Fruit fly (Drosophila melanogaster) whole organism, embryonic: Measurements from ENCODE around the gene dod.

Source experiments
- Awh ChIP-seq: fragments of 200-800 bp; sonication (Bioruptor generic); IDR thresholded peaks from 2 replicates; pipeline ENCODE4, ENCODE4 v1.3.6; 2022; ENCODE audit warnings: missing biosample characterization, missing genetic modification characterization
- B-H2 ChIP-seq: fragments of 200-800 bp; sonication (Bioruptor generic); optimal IDR thresholded peaks from 2 replicates; lab custom pipeline; 2018; ENCODE audit warnings: missing biosample characterization, mild to moderate bottlenecking, missing genetic modification characterization
- CG10267 ChIP-seq: fragments of 200-800 bp; sonication (Bioruptor generic); optimal IDR thresholded peaks from 2 replicates; lab custom pipeline; 2018; ENCODE audit warnings: missing biosample characterization, mild to moderate bottlenecking, missing genetic modification characterization, moderate library complexity
- CG10979 ChIP-seq: fragments of 200-800 bp; sonication (Bioruptor generic); optimal IDR thresholded peaks from 2 replicates; lab custom pipeline; 2018; ENCODE audit warnings: missing biosample characterization, mild to moderate bottlenecking, missing genetic modification characterization, moderate library complexity
- CG11456 ChIP-seq: fragments of 200-800 bp; sonication (Bioruptor generic); IDR thresholded peaks from 3 replicates; pipeline ENCODE4 v1.3.6; 2022; ENCODE audit warnings: missing biosample characterization, missing genetic modification characterization
- CG11560 ChIP-seq: fragments of 200-800 bp; sonication (Bioruptor generic); IDR thresholded peaks from 3 replicates; pipeline ENCODE4 v1.3.6; 2022; ENCODE audit warnings: missing biosample characterization, missing genetic modification characterization
- CG12299 ChIP-seq: fragments of 200-800 bp; sonication (Bioruptor generic); optimal IDR thresholded peaks from 2 replicates; lab custom pipeline; 2018; ENCODE audit warnings: missing biosample characterization, mild to moderate bottlenecking, missing genetic modification characterization
- CG12769 ChIP-seq: fragments of 200-800 bp; sonication (Bioruptor generic); optimal IDR thresholded peaks from 2 replicates; lab custom pipeline; 2019; ENCODE audit warnings: missing biosample characterization, mild to moderate bottlenecking, missing genetic modification characterization, moderate library complexity
- CG15514 ChIP-seq: fragments of 200-800 bp; sonication (Bioruptor generic); optimal IDR thresholded peaks from 3 replicates; lab custom pipeline; 2017; ENCODE audit warnings: missing biosample characterization, missing genetic modification characterization, mild to moderate bottlenecking, moderate library complexity, missing genetic modification reagents
- CG16779 ChIP-seq: fragments of 200-800 bp; sonication (Bioruptor generic); IDR thresholded peaks from 2 replicates; pipeline ENCODE4 v1.3.6; 2022; ENCODE audit warnings: missing biosample characterization, missing genetic modification characterization
- CG1832 ChIP-seq: fragments of 200-800 bp; sonication (Bioruptor generic); optimal IDR thresholded peaks from 2 replicates; lab custom pipeline; 2017; ENCODE audit warnings: missing biosample characterization, mild to moderate bottlenecking, missing genetic modification characterization, inconsistent platforms
- CG2712 ChIP-seq: fragments of 200-800 bp; optimal IDR thresholded peaks from 3 replicates; lab custom pipeline; 2019; ENCODE audit warnings: missing biosample characterization, mild to moderate bottlenecking, missing genetic modification characterization, moderate library complexity
- CG3065 ChIP-seq: fragments of 200-800 bp; sonication (Bioruptor generic); optimal IDR thresholded peaks from 2 replicates; lab custom pipeline; 2016; ENCODE audit warnings: missing biosample characterization, missing genetic modification characterization
- CG31388 ChIP-seq: fragments of 200-800 bp; sonication (Bioruptor generic); optimal IDR thresholded peaks from 2 replicates; lab custom pipeline; 2016; ENCODE audit warnings: missing biosample characterization, missing genetic modification characterization
- CG32767 ChIP-seq: fragments of 200-800 bp; sonication (Bioruptor generic); IDR thresholded peaks from 2 replicates; pipeline ENCODE4 v1.3.6; 2022; ENCODE audit warnings: missing biosample characterization, missing genetic modification characterization
- CG4617 ChIP-seq: fragments of 200-800 bp; sonication (Bioruptor generic); optimal IDR thresholded peaks from 3 replicates; lab custom pipeline; 2016; ENCODE audit warnings: missing biosample characterization, missing genetic modification characterization, borderline replicate concordance
- CG6683 ChIP-seq: fragments of 200-800 bp; sonication (Bioruptor generic); optimal IDR thresholded peaks from 2 replicates; lab custom pipeline; 2017; ENCODE audit warnings: missing biosample characterization, mild to moderate bottlenecking, missing genetic modification characterization, missing genetic modification reagents
- CG7839 ChIP-seq: fragments of 200-800 bp; sonication (Bioruptor generic); optimal IDR thresholded peaks from 3 replicates; lab custom pipeline; 2018; ENCODE audit warnings: missing biosample characterization, mild to moderate bottlenecking, missing genetic modification characterization, moderate library complexity
- CG7928 ChIP-seq: fragments of 200-800 bp; sonication (Bioruptor generic); optimal IDR thresholded peaks from 2 replicates; lab custom pipeline; 2017; ENCODE audit warnings: missing biosample characterization, mild to moderate bottlenecking, missing genetic modification characterization
- CG8290 ChIP-seq, 3 experiments: fragments of 200-800 bp; sonication (Bioruptor generic); optimal IDR thresholded peaks; 2 replicates each; lab custom pipeline; 2016 to 2019; ENCODE audit warnings: missing biosample characterization in 3 of 3, missing genetic modification characterization in 3 of 3, mild to moderate bottlenecking in 2 of 3, moderate library complexity in 1 of 3
- CG8944 ChIP-seq: fragments of 200-800 bp; sonication (Bioruptor generic); optimal IDR thresholded peaks from 3 replicates; lab custom pipeline; 2016; ENCODE audit warnings: missing biosample characterization, missing genetic modification characterization
- CTCF ChIP-seq: fragments of 200-800 bp; sonication (Bioruptor generic); optimal IDR thresholded peaks from 2 replicates; lab custom pipeline; 2017; ENCODE audit warnings: missing biosample characterization, mild to moderate bottlenecking, missing genetic modification characterization, moderate library complexity
- CrebB ChIP-seq: fragments of 200-800 bp; sonication (Bioruptor generic); optimal IDR thresholded peaks from 3 replicates; lab custom pipeline; 2018; ENCODE audit warnings: missing biosample characterization, mild to moderate bottlenecking, missing genetic modification characterization
- Gsc ChIP-seq: fragments of 200-800 bp; sonication (Bioruptor generic); IDR thresholded peaks from 2 replicates; pipeline ENCODE4 v1.3.6; 2022; ENCODE audit warnings: missing biosample characterization, missing genetic modification characterization
- Gug ChIP-seq: fragments of 200-800 bp; sonication (Bioruptor generic); IDR thresholded peaks from 4 replicates; pipeline ENCODE4 v1.3.6; 2022; ENCODE audit warnings: missing biosample characterization, missing genetic modification characterization
- HHEX ChIP-seq: fragments of 200-800 bp; sonication (Bioruptor generic); optimal IDR thresholded peaks from 3 replicates; lab custom pipeline; 2017; ENCODE audit warnings: missing biosample characterization, mild to moderate bottlenecking, missing genetic modification characterization, missing genetic modification reagents
- Hey ChIP-seq: fragments of 200-800 bp; sonication (Bioruptor generic); optimal IDR thresholded peaks from 3 replicates; lab custom pipeline; 2018; ENCODE audit warnings: missing biosample characterization, mild to moderate bottlenecking, missing genetic modification characterization
- Hr3 ChIP-seq: fragments of 200-800 bp; sonication (Bioruptor generic); optimal IDR thresholded peaks from 3 replicates; lab custom pipeline; 2016; ENCODE audit warnings: missing biosample characterization, missing genetic modification characterization
- NFAT ChIP-seq: fragments of 200-800 bp; sonication (Bioruptor generic); IDR thresholded peaks from 2 replicates; pipeline ENCODE4 v1.3.6; 2022; ENCODE audit warnings: missing biosample characterization, missing genetic modification characterization
- Neu2 ChIP-seq: fragments of 200-800 bp; sonication (Bioruptor generic); optimal IDR thresholded peaks from 3 replicates; lab custom pipeline; 2016; ENCODE audit warnings: missing biosample characterization, missing genetic modification characterization, borderline replicate concordance
- NfI ChIP-seq: fragments of 200-800 bp; sonication (Bioruptor generic); optimal IDR thresholded peaks from 3 replicates; lab custom pipeline; 2018; ENCODE audit warnings: missing biosample characterization, mild to moderate bottlenecking, missing genetic modification characterization, moderate library complexity
- Oli ChIP-seq: fragments of 200-800 bp; sonication (Bioruptor generic); optimal IDR thresholded peaks from 2 replicates; lab custom pipeline; 2018; ENCODE audit warnings: missing biosample characterization, mild to moderate bottlenecking, missing genetic modification characterization, moderate library complexity
- Tbp ChIP-seq: fragments of >200 bp; optimal IDR thresholded peaks from 2 replicates; lab custom pipeline; 2018; ENCODE audit warnings: missing biosample characterization, missing genetic modification characterization
- cad ChIP-seq: fragments of >200 bp; optimal IDR thresholded peaks from 2 replicates; lab custom pipeline; 2017; ENCODE audit warnings: missing biosample characterization, missing genetic modification characterization
- corto ChIP-seq: fragments of 200-800 bp; sonication (Bioruptor generic); optimal IDR thresholded peaks from 2 replicates; lab custom pipeline; 2016; ENCODE audit warnings: missing biosample characterization, mild to moderate bottlenecking, missing genetic modification characterization, moderate library complexity
- gsb ChIP-seq: fragments of 200-800 bp; sonication (Bioruptor generic); IDR thresholded peaks from 2 replicates; pipeline ENCODE4 v1.3.6; 2022; ENCODE audit warnings: missing biosample characterization, missing genetic modification characterization
- hb ChIP-seq: fragments of 200-800 bp; sonication (Bioruptor generic); IDR thresholded peaks from 3 replicates; pipeline ENCODE4 v1.3.6; 2022; ENCODE audit warnings: missing biosample characterization, missing genetic modification characterization; ENCODE audit not compliant: partially characterized antibody
- knrl ChIP-seq: fragments of 200-800 bp; sonication (Bioruptor generic); IDR thresholded peaks from 3 replicates; pipeline ENCODE4 v1.3.6; 2022; ENCODE audit warnings: missing biosample characterization, missing genetic modification characterization; ENCODE audit not compliant: partially characterized antibody
- lola ChIP-seq, 3 experiments: fragments of >200 bp in 2 of 3; fragments of 200-800 bp in 1 of 3; sonication (Bioruptor generic) in 1 of 3; optimal IDR thresholded peaks; 2 replicates each; lab custom pipeline; 2017 to 2019; ENCODE audit warnings: missing biosample characterization in 3 of 3, missing genetic modification characterization in 3 of 3, mild to moderate bottlenecking in 1 of 3, moderate library complexity in 1 of 3
- nerfin-1 ChIP-seq: fragments of 200-800 bp; sonication (Bioruptor generic); optimal IDR thresholded peaks from 3 replicates; lab custom pipeline; 2019; ENCODE audit warnings: missing biosample characterization, mild to moderate bottlenecking, missing genetic modification characterization, moderate library complexity
- nom ChIP-seq: fragments of 200-800 bp; sonication (Bioruptor generic); optimal IDR thresholded peaks from 2 replicates; lab custom pipeline; 2017; ENCODE audit warnings: missing biosample characterization, missing genetic modification characterization, mild to moderate bottlenecking, moderate library complexity, missing genetic modification reagents
- odd ChIP-seq: fragments of 200-800 bp; sonication (Bioruptor generic); optimal IDR thresholded peaks from 2 replicates; lab custom pipeline; 2017; ENCODE audit warnings: missing biosample characterization, mild to moderate bottlenecking, missing genetic modification characterization
- phol ChIP-seq: fragments of 200-800 bp; sonication (Bioruptor generic); optimal IDR thresholded peaks from 3 replicates; lab custom pipeline; 2018; ENCODE audit warnings: missing biosample characterization, mild to moderate bottlenecking, missing genetic modification characterization, moderate library complexity
- slbo ChIP-seq: fragments of 200-800 bp; sonication (Bioruptor generic); IDR thresholded peaks from 2 replicates; pipeline ENCODE4 v1.3.6; 2022; ENCODE audit warnings: missing biosample characterization, missing genetic modification characterization
- tgo ChIP-seq: fragments of 200-800 bp; sonication (Bioruptor generic); IDR thresholded peaks from 3 replicates; pipeline ENCODE4 v1.3.6; 2022; ENCODE audit warnings: missing biosample characterization, missing genetic modification characterization
- twi ChIP-seq: fragments of 200-800 bp; optimal IDR thresholded peaks from 2 replicates; lab custom pipeline; 2019; ENCODE audit warnings: missing biosample characterization, mild to moderate bottlenecking, missing genetic modification characterization, moderate library complexity
- vfl ChIP-seq: fragments of 200-800 bp; sonication (Bioruptor generic); optimal IDR thresholded peaks from 2 replicates; lab custom pipeline; 2016; ENCODE audit warnings: missing biosample characterization, missing genetic modification characterization
- vnd ChIP-seq: fragments of 200-800 bp; sonication (Bioruptor generic); IDR thresholded peaks from 3 replicates; pipeline ENCODE4 v1.3.6; 2022; ENCODE audit warnings: missing biosample characterization, missing genetic modification characterization; ENCODE audit not compliant: partially characterized antibody
- yki ChIP-seq: fragments of >200 bp; optimal IDR thresholded peaks from 3 replicates; lab custom pipeline; 2018

The dod gene

DNA sequence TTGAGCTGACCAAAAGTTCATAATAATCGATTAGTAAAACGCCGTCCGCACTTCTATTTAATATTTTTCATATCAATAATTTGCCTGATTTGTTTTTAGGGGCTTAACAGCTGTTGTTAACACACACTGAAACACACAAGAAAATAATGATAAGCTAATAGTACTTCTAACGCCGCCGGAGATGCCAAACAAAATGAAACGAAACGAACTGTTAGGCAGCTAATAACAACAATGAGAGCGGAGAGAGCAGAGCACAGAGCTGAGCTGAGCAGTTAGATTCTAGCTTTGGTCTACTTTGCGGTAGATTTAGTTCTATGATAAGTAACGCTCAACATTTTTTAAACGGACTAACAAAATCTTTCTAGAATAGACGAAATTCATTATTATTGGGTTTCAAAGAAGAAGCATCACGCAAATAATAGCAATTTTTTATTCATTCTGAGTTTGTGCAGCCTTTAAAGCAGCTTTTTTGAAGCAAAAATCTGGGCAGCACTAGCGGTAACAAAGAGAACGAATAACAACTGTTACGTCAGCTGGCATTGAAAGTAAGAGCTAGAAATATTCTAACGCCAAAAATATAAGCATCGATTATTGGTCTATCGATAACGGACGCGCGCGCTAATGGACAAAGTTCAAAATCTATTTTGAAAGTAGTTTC, 38.5 kb upstream of the dod start, which contains the start of gene Abca3:
Gene Abca3 (minus strand): TSS at position 181 of the 658 bp plus-strand sequence.
- TF ChIP-seq nom (GFP tag; lab: Kevin White, UChicago) (no peak), lola (GFP tag; optimal IDR thresholded peaks at IDR 0.05; lab: Kevin White, UChicago) (peak in 1 of 3 experiments; percentile 62), CG12299 (tag; lab: Kevin White, UChicago) (peak; percentile 47), cad (GFP tag; lab: Kevin White, UChicago) (no peak), Gsc (no peak), B-H2 (GFP tag; lab: Kevin White, UChicago) (peak; percentile 74), hb (GFP tag; lab: Robert Waterston, UW) (no peak), Awh (no peak), CG2712 (tag; lab: Kevin White, UChicago) (peak; percentile 66), CTCF (GFP tag; lab: Kevin White, UChicago) (no peak), NfI (peak; percentile 71), HHEX (GFP tag; lab: Kevin White, UChicago) (peak; percentile 47), CG32767 (no peak; the same call in 1 of the 2 replicates), CG10267 (tag; lab: Kevin White, UChicago) (peak; percentile 55), odd (GFP tag; lab: Kevin White, UChicago) (peak; percentile 38), CG12769 (tag; lab: Kevin White, UChicago) (peak; percentile 65), CG6683 (GFP tag; lab: Kevin White, UChicago) (no peak), yki (lab: Kevin White, UChicago) (no peak), CrebB (tag; lab: Kevin White, UChicago) (peak; percentile 26), CG10979 (tag; lab: Kevin White, UChicago) (peak; percentile 34), slbo (peak; percentile 76), CG11560 (tag; lab: Robert Waterston, UW) (peak; percentile 41; the same call in 1 of the 3 replicates), CG7839 (peak; percentile 75), Oli (tag; lab: Kevin White, UChicago) (peak; percentile 28), CG7928 (peak; percentile 33), CG15514 (GFP tag; lab: Kevin White, UChicago) (peak; percentile 74), CG11456 (GFP tag; lab: Robert Waterston, UW) (0 out of 3 replicates have a peak, but pooled peaks have one; percentile 48), vfl (GFP tag; lab: Kevin White, UChicago) (peak; percentile 53), CG31388 (no peak), NFAT (GFP tag; lab: Robert Waterston, UW) (peak; percentile 53; the same call in 1 of the 2 replicates), phol (peak; percentile 64), Tbp (GFP tag; lab: Kevin White, UChicago) (no peak), twi (tag; lab: Kevin White, UChicago) (peak; percentile 57), corto (GFP tag; lab: Kevin White, UChicago) (no peak), CG3065 (no peak), CG8944 (GFP tag; lab: Kevin White, UChicago) (peak; percentile 24), gsb (GFP tag; lab: Robert Waterston, UW) (no peak; the same call in 1 of the 2 replicates), vnd (GFP tag; lab: Robert Waterston, UW) (no peak), CG8290 (GFP tag; optimal IDR thresholded peaks at IDR 0.05; lab: Kevin White, UChicago) (peak; percentile 45), CG8290 (tag; optimal IDR thresholded peaks at IDR 0.05; lab: Kevin White, UChicago) (peak in 1 of 2 experiments; percentile 29), Hey (tag; lab: Kevin White, UChicago) (peak; percentile 1), knrl (GFP tag; lab: Robert Waterston, UW) (no peak), CG16779 (GFP tag; lab: Robert Waterston, UW) (no peak), Neu2 (no peak), nerfin-1 (tag; lab: Kevin White, UChicago) (no peak), Gug (GFP tag; lab: Robert Waterston, UW) (no peak; the same call in 3 of the 4 replicates), tgo (GFP tag; lab: Robert Waterston, UW) (peak; percentile 47; the same call in 2 of the 3 replicates), CG1832 (GFP tag; lab: Kevin White, UChicago) (no peak), Hr3 (GFP tag; lab: Kevin White, UChicago) (peak; percentile 35), CG4617 (peak; percentile 12)
